Worm (Caenorhabditis elegans): ENCODE data around the gene F38C2.1.

The F38C2.1 gene

ce11 chrIV:16277291-16277690, 30.1 kb downstream of the F38C2.1 start, which contains the start of gene F38C2.7:
TSS of gene F38C2.7 (minus strand) at chrIV:16277391.
- TF ChIP-seq ztf-26 (tag; optimal IDR thresholded peaks at IDR 0.05) (no peak), lin-40 (tag; optimal IDR thresholded peaks at IDR 0.05) (no peak), attf-6 (GFP tag; IDR thresholded peaks at IDR 0.05) (no peak), F10E7.11 (tag; optimal IDR thresholded peaks at IDR 0.05) (no peak), dpl-1 (GFP tag; optimal IDR thresholded peaks at IDR 0.05) (no peak), pbrm-1 (GFP tag; IDR thresholded peaks at IDR 0.05) (no peak), F22D6.2 (tag; optimal IDR thresholded peaks at IDR 0.05) (no peak), hlh-12 (tag; optimal IDR thresholded peaks at IDR 0.05) (no peak), unc-130 (GFP tag; optimal IDR thresholded peaks at IDR 0.05) (no peak), sdz-38 (tag; optimal IDR thresholded peaks at IDR 0.05) (no peak), ccch-3 (GFP tag; optimal IDR thresholded peaks at IDR 0.05) (no peak), tlf-1 (GFP tag; optimal IDR thresholded peaks at IDR 0.05) (no peak), tbx-9 (tag; optimal IDR thresholded peaks at IDR 0.05; ENCODE audit: borderline replicate concordance) (no peak), atf-7 (tag; optimal IDR thresholded peaks at IDR 0.05) (no peak), let-526 (GFP tag; IDR thresholded peaks at IDR 0.05) (no peak), die-1 (tag; optimal IDR thresholded peaks at IDR 0.05) (no peak), hlh-26 (GFP tag; conservative IDR thresholded peaks at IDR 0.05) (no peak), mel-28 (tag; optimal IDR thresholded peaks at IDR 0.05; ENCODE audit: borderline replicate concordance) (no peak)

DNA sequence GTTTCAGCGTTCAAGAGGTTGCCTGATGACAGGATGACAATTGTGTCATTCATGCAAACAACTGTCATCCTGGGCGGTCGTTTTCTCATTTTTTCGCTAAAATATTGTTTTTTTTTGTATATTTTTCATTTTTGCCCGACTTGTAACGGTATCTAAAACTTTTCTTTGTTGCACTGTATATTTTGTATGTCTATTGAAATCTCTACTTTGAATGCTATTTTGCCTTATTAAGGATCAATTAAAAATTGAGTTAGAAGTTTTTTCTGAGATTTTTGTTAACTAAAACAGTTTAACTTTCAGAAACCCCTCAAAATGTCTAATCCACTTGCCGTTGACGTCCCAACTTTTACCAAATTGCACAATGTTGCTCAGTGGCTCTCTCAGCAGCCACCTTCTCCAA, 30.7 kb downstream of the F38C2.1 start, which contains the start of gene ccch-2:
Gene ccch-2, plus strand, starts transcription at position 301 of the 400 bp plus-strand sequence.
- TF ChIP-seq lin-54 (GFP tag; optimal IDR thresholded peaks at IDR 0.05) (no peak), F33H1.4 (GFP tag; IDR thresholded peaks at IDR 0.05) (no peak), ztf-22 (GFP tag; optimal IDR thresholded peaks at IDR 0.05) (no peak), ceh-27 (GFP tag; optimal IDR thresholded peaks at IDR 0.05) (no peak), athp-1 (tag; optimal IDR thresholded peaks at IDR 0.05) (no peak), sptf-2 (GFP tag; optimal IDR thresholded peaks at IDR 0.05) (no peak), bed-1 (GFP tag; IDR thresholded peaks at IDR 0.05) (no peak), zfh-2 (GFP tag; conservative IDR thresholded peaks at IDR 0.05) (no peak), K12H6.12 (tag; optimal IDR thresholded peaks at IDR 0.05) (no peak), lsl-1 (GFP tag; optimal IDR thresholded peaks at IDR 0.05) (no peak), ekl-4 (GFP tag; IDR thresholded peaks at IDR 0.05) (no peak), mxl-1 (tag; optimal IDR thresholded peaks at IDR 0.05) (no peak), hsf-1 (GFP tag; IDR thresholded peaks at IDR 0.05) (no peak), B0035.1 (tag; optimal IDR thresholded peaks at IDR 0.05) (no peak), egl-18 (GFP tag; IDR thresholded peaks at IDR 0.05) (no peak)

- TF ChIP-seq zfh-2 (GFP tag; conservative IDR thresholded peaks at IDR 0.05): no peak
- no peak for TF ChIP-seq ztf-25 (GFP tag; IDR thresholded peaks at IDR 0.05)
- no peak for TF ChIP-seq hmg-20 (GFP tag; IDR thresholded peaks at IDR 0.05)
Observed at ce11 chrIV:16280614-16281013, 33.4 kb downstream of the F38C2.1 start, which contains the start of gene clec-191. TSS of gene clec-191 (minus strand) at chrIV:16280714.

DNA sequence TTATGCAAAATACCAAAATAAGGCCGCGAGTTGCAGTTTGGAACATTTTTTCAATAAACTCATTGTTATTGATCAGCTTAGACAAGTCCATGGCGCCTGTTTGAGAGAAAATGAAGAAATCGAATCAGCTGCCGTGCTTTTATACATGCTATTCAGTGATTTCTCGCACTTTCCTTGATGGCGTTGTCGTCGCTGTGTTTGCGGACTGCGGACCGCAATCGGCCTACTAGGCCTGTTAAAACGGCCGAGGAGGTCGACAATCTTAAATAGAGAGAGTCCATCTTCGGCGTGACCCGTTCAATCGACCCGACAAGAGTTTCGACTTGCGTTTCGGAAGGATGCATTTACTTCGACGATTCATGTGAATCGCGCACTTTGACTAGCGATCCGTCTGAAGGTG, 43.5 kb downstream of the F38C2.1 start, which contains the start of gene srz-75:
Gene srz-75, minus strand, starts transcription at position 101 of the 400 bp plus-strand sequence.
- TF ChIP-seq madf-8 (GFP tag; conservative IDR thresholded peaks at IDR 0.05): no peak
- TF ChIP-seq F37B4.10 (GFP tag; IDR thresholded peaks at IDR 0.05): no peak
- no peak for TF ChIP-seq F33H1.4 (GFP tag; IDR thresholded peaks at IDR 0.05)
- TF ChIP-seq attf-3 (GFP tag; conservative IDR thresholded peaks at IDR 0.05): no peak
- TF ChIP-seq ztf-26 (tag; optimal IDR thresholded peaks at IDR 0.05): no peak
- TF ChIP-seq ztf-6 (GFP tag; IDR thresholded peaks at IDR 0.05): no peak
- no peak for TF ChIP-seq attf-5 (GFP tag; optimal IDR thresholded peaks at IDR 0.05)
- no peak for TF ChIP-seq let-607 (tag; optimal IDR thresholded peaks at IDR 0.05)
- no peak for TF ChIP-seq sptf-2 (GFP tag; optimal IDR thresholded peaks at IDR 0.05)
- no peak for TF ChIP-seq repo-1 (tag; optimal IDR thresholded peaks at IDR 0.05)
- no peak for TF ChIP-seq C17E4.6 (GFP tag; IDR thresholded peaks at IDR 0.05)
- no peak for TF ChIP-seq dpff-1 (tag; optimal IDR thresholded peaks at IDR 0.05)
- TF ChIP-seq ztf-25 (GFP tag; IDR thresholded peaks at IDR 0.05): no peak
- no peak for TF ChIP-seq lin-26 (GFP tag; IDR thresholded peaks at IDR 0.05)
- no peak for TF ChIP-seq K11D2.4 (GFP tag; IDR thresholded peaks at IDR 0.05)

All from whole organism, young adult.